Worm (Caenorhabditis elegans): ENCODE results near the gene K02F6.8.

Gene K02F6.8

DNA sequence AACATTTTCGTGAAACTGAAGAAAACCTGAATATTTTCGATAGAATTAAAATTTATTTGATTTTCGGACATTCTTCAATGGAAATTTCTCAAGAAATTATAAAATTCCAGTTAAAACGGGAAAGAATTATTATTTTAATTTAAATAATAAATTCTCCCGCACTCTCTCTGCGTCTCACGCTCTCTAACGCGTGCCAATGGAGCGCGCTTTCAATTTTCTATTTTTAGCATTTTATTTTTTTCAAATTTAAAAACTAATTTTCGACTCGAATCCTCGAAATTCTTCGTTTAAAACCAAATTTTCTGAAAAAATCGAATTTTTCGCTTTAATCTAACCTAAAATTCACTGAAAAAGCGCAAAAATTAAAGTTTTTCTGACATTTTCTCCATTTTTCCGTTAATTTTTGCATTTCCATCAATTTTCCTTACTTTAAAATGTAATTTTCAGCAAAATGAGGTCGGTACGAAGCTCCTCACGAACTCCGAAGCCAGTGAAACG lies 30.4 kb downstream of the K02F6.8 start, which contains the start of gene gbas-1 (continued):
- TF ChIP-seq C16A3.4 (tag; optimal IDR thresholded peaks at IDR 0.05): no peak
- TF ChIP-seq nhr-28 (tag; optimal IDR thresholded peaks at IDR 0.05): no peak
- peak; percentile 25 for TF ChIP-seq rnt-1 (tag; optimal IDR thresholded peaks at IDR 0.05)
- TF ChIP-seq nhr-20 (tag; optimal IDR thresholded peaks at IDR 0.05): no peak
- TF ChIP-seq nhr-76 (tag; optimal IDR thresholded peaks at IDR 0.05): no peak
- no peak for TF ChIP-seq unc-98 (GFP tag; IDR thresholded peaks at IDR 0.05)
- no peak for TF ChIP-seq nhr-77 (tag; optimal IDR thresholded peaks at IDR 0.05)
- TF ChIP-seq dsc-1 (tag; optimal IDR thresholded peaks at IDR 0.05): no peak
- no peak for TF ChIP-seq tlp-1 (tag; optimal IDR thresholded peaks at IDR 0.05)
- no peak for TF ChIP-seq ama-1 (optimal IDR thresholded peaks at IDR 0.05)
- TF ChIP-seq efl-1 (optimal IDR thresholded peaks at IDR 0.05): peak; percentile 41 to 87
- TF ChIP-seq efl-1 (GFP tag; optimal IDR thresholded peaks at IDR 0.05 in 1 of 2): peak; percentile 88 to 98
- TF ChIP-seq ceh-63 (GFP tag; optimal IDR thresholded peaks at IDR 0.05): no peak
- no peak for TF ChIP-seq pag-3 (tag; optimal IDR thresholded peaks at IDR 0.05; ENCODE audit: borderline replicate concordance, insufficient read depth)
- TF ChIP-seq skn-1 (tag; optimal IDR thresholded peaks at IDR 0.05): peak; percentile 57
- TF ChIP-seq unc-130 (tag; optimal IDR thresholded peaks at IDR 0.05): no peak
- peak; percentile 40 for TF ChIP-seq lin-39 (tag; optimal IDR thresholded peaks at IDR 0.05)
- TF ChIP-seq mef-2 (tag; optimal IDR thresholded peaks at IDR 0.05): peak; percentile 82
- TF ChIP-seq grh-1 (GFP tag; IDR thresholded peaks at IDR 0.05): 0 out of 2 replicates have a peak, but pooled peaks have one; percentile 27
- TF ChIP-seq mdl-1 (tag; optimal IDR thresholded peaks at IDR 0.05): no peak
- TF ChIP-seq irx-1 (tag; optimal IDR thresholded peaks at IDR 0.05): no peak
- no peak for TF ChIP-seq fkh-10 (GFP tag; optimal IDR thresholded peaks at IDR 0.05)
- TF ChIP-seq vab-15 (tag; optimal IDR thresholded peaks at IDR 0.05): no peak
- peak; percentile 38 for TF ChIP-seq swsn-7 (tag; optimal IDR thresholded peaks at IDR 0.05)
- TF ChIP-seq sptf-1 (tag; optimal IDR thresholded peaks at IDR 0.05): no peak
- TF ChIP-seq dpl-1 (GFP tag; optimal IDR thresholded peaks at IDR 0.05): peak; percentile 78 to 88 (median 80)
- no peak for TF ChIP-seq mab-9 (GFP tag; IDR thresholded peaks at IDR 0.05)
- no peak for TF ChIP-seq pax-3 (tag; optimal IDR thresholded peaks at IDR 0.05)
- TF ChIP-seq hpl-2 (GFP tag; optimal IDR thresholded peaks at IDR 0.05): no peak
- no peak for TF ChIP-seq lin-14 (GFP tag; optimal IDR thresholded peaks at IDR 0.05)
- no peak for TF ChIP-seq fos-1 (tag; optimal IDR thresholded peaks at IDR 0.05)
- no peak for TF ChIP-seq aly-2 (tag; optimal IDR thresholded peaks at IDR 0.05)
- no peak for TF ChIP-seq fkh-4 (tag; optimal IDR thresholded peaks at IDR 0.05; ENCODE audit: borderline replicate concordance)
- TF ChIP-seq fkh-8 (tag; optimal IDR thresholded peaks at IDR 0.05): no peak
- no peak for TF ChIP-seq zip-4 (GFP tag; optimal IDR thresholded peaks at IDR 0.05)
- peak; percentile 51 for TF ChIP-seq tbx-2 (tag; optimal IDR thresholded peaks at IDR 0.05)
- no peak for TF ChIP-seq ztf-11 (tag; optimal IDR thresholded peaks at IDR 0.05)
- TF ChIP-seq nhr-237 (tag; optimal IDR thresholded peaks at IDR 0.05): no peak
- TF ChIP-seq nhr-71 (tag; optimal IDR thresholded peaks at IDR 0.05): no peak
- no peak for TF ChIP-seq unc-30 (tag; optimal IDR thresholded peaks at IDR 0.05)
- TF ChIP-seq hlh-4 (tag; optimal IDR thresholded peaks at IDR 0.05): no peak
- TF ChIP-seq xbp-1 (tag; optimal IDR thresholded peaks at IDR 0.05): peak; percentile 38
- TF ChIP-seq nhr-11 (tag; optimal IDR thresholded peaks at IDR 0.05): no peak
- TF ChIP-seq unc-62 (GFP tag; optimal IDR thresholded peaks at IDR 0.05): no peak
- TF ChIP-seq lin-13 (GFP tag; optimal IDR thresholded peaks at IDR 0.05): no peak
- TF ChIP-seq C34B4.2 (tag; optimal IDR thresholded peaks at IDR 0.05): no peak
- TF ChIP-seq sup-37 (GFP tag; optimal IDR thresholded peaks at IDR 0.05): no peak
- no peak for TF ChIP-seq ceh-8 (GFP tag; optimal IDR thresholded peaks at IDR 0.05)
- TF ChIP-seq blmp-1 (tag; optimal IDR thresholded peaks at IDR 0.05): peak; percentile 24
- TF ChIP-seq egl-13 (tag; optimal IDR thresholded peaks at IDR 0.05): no peak
- TF ChIP-seq nhr-90 (tag; optimal IDR thresholded peaks at IDR 0.05; ENCODE audit: poor library complexity): no peak
- no peak for TF ChIP-seq ces-1 (GFP tag; optimal IDR thresholded peaks at IDR 0.05)
- TF ChIP-seq isw-1 (GFP tag; IDR thresholded peaks at IDR 0.05): peak; percentile 52
- peak; percentile 20 for TF ChIP-seq unc-86 (tag; optimal IDR thresholded peaks at IDR 0.05)

Measured in whole organism, L1 larva.